Fruit fly (Drosophila melanogaster) whole organism, prepupa: ENCODE data around the gene CG17078.

Source experiments
- CG6854 ChIP-seq: fragments of 200-800 bp; sonication (Bioruptor generic); optimal IDR thresholded peaks from 2 replicates; lab custom pipeline; 2017; ENCODE audit warnings: missing biosample characterization, mild to moderate bottlenecking, missing genetic modification characterization
- Met ChIP-seq: fragments of 200-800 bp; sonication (Bioruptor generic); optimal IDR thresholded peaks from 3 replicates; lab custom pipeline; 2016; ENCODE audit warnings: missing biosample characterization, missing genetic modification characterization
- Sox15 ChIP-seq: fragments of 200-800 bp; sonication (Bioruptor generic); optimal IDR thresholded peaks from 3 replicates; lab custom pipeline; 2016; ENCODE audit warnings: missing biosample characterization, missing genetic modification characterization
- dac ChIP-seq: fragments of 200-800 bp; sonication (Bioruptor generic); optimal IDR thresholded peaks from 2 replicates; lab custom pipeline; 2017; ENCODE audit warnings: missing biosample characterization, mild to moderate bottlenecking, missing genetic modification characterization
- dsx ChIP-seq: fragments of 200-800 bp; optimal IDR thresholded peaks from 3 replicates; lab custom pipeline; 2019; ENCODE audit warnings: missing biosample characterization, mild to moderate bottlenecking, missing genetic modification characterization, moderate library complexity; ENCODE audit not compliant: poor library complexity, severe bottlenecking
- pdm3 ChIP-seq: fragments of 200-800 bp; sonication (Bioruptor generic); optimal IDR thresholded peaks from 3 replicates; lab custom pipeline; 2016; ENCODE audit warnings: missing biosample characterization, missing genetic modification characterization
- svp ChIP-seq: fragments of 200-800 bp; sonication (Bioruptor generic); peaks from one replicate; lab custom pipeline; 2016; ENCODE audit warnings: missing biosample characterization, missing genetic modification characterization
- vri ChIP-seq: fragments of 200-800 bp; sonication (Bioruptor generic); optimal IDR thresholded peaks from 3 replicates; lab custom pipeline; 2016; ENCODE audit warnings: missing biosample characterization, mild to moderate bottlenecking, missing genetic modification characterization

The CG17078 gene

DNA sequence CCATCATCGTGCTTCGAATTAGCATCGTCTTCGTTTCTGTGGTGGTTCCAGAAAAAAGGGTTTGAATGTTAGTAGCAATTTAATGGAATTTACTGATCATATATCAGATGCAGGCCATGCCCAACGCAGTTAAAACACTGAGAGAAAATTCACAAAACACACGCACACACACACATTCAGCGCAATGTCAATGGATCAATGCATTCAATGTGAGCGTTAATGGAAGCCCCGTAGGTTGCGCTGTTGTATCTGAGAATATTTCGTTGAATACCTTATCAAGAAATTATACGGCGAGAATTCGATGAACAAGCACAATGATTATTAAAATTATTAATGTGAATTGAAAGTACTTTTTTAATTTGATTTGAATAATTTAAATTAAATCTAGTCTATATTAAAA is 49.8 kb downstream of the CG17078 start:
- no peak for TF ChIP-seq pdm3 (GFP tag; lab: Kevin White, UChicago)
- TF ChIP-seq svp, result peak; percentile 95

DNA sequence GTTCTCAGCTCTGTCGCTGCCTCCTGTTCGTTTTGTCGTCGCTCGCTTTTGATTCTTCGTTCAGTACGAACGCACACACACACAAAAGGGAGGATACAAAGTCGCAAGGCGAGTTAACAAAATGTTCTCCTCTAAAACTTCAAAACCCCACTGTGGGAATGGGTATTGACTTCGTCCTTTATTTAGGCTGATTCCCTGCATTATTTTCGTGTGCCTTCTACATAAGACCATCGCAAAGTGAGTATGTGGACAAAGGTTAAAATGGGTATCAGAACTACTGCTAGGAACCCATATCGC is 52.7 kb downstream of the CG17078 start:
- TF ChIP-seq Sox15 (GFP tag; lab: Kevin White, UChicago), result no peak
- TF ChIP-seq CG6854 (GFP tag; lab: Kevin White, UChicago), result no peak
- TF ChIP-seq Met (GFP tag; lab: Kevin White, UChicago), result no peak
- peak; percentile 93 for TF ChIP-seq dsx
- TF ChIP-seq vri (GFP tag; lab: Kevin White, UChicago), result no peak
- no peak for TF ChIP-seq dac (GFP tag; lab: Kevin White, UChicago)
